Fruit fly (Drosophila melanogaster) whole organism, pupa: Measurements from ENCODE around the gene Nedd8.
A peak's percentile ranks its signal among the peaks of the same experiment; 100 is the strongest.

Source experiments
- CG10348 ChIP-seq: fragments of 200-800 bp; sonication (Bioruptor generic); IDR thresholded peaks from 2 replicates; pipeline ENCODE4 v1.3.6; 2022; ENCODE audit warnings: missing biosample characterization, missing genetic modification characterization
- CG12605 ChIP-seq: fragments of 200-800 bp; sonication (Bioruptor generic); IDR thresholded peaks from 2 replicates; pipeline ENCODE4 v1.3.6; 2022; ENCODE audit warnings: missing biosample characterization, missing genetic modification characterization
- CG13204 ChIP-seq: fragments of 200-800 bp; sonication (Bioruptor generic); optimal IDR thresholded peaks from 2 replicates; lab custom pipeline; 2018; ENCODE audit warnings: missing biosample characterization, mild to moderate bottlenecking, missing genetic modification characterization, moderate library complexity
- CG14655 ChIP-seq: fragments of 200-800 bp; sonication (Bioruptor generic); optimal IDR thresholded peaks from 3 replicates; lab custom pipeline; 2017; ENCODE audit warnings: mild to moderate bottlenecking, missing biosample characterization, missing genetic modification reagents, missing genetic modification characterization
- CG15710 ChIP-seq: fragments of 200-800 bp; sonication (Bioruptor generic); optimal IDR thresholded peaks from 2 replicates; lab custom pipeline; 2018; ENCODE audit warnings: missing biosample characterization, mild to moderate bottlenecking, missing genetic modification characterization, moderate library complexity
- CG17806 ChIP-seq: fragments of 200-800 bp; sonication (Bioruptor generic); optimal IDR thresholded peaks from 2 replicates; lab custom pipeline; 2018; ENCODE audit warnings: missing biosample characterization, mild to moderate bottlenecking, missing genetic modification characterization, moderate library complexity
- CG32121 ChIP-seq: fragments of 200-800 bp; sonication (Bioruptor generic); IDR thresholded peaks from 2 replicates; pipeline ENCODE4 v1.3.6; 2022; ENCODE audit warnings: missing biosample characterization, missing genetic modification characterization
- CG34367 ChIP-seq: fragments of 200-800 bp; sonication (Bioruptor generic); optimal IDR thresholded peaks from 2 replicates; lab custom pipeline; 2018; ENCODE audit warnings: missing biosample characterization, mild to moderate bottlenecking, missing genetic modification characterization
- CG4496 ChIP-seq: fragments of 200-800 bp; sonication (Bioruptor generic); IDR thresholded peaks from 3 replicates; pipeline ENCODE4 v1.3.6; 2022; ENCODE audit warnings: missing biosample characterization, missing genetic modification characterization
- CG8159 ChIP-seq: fragments of 200-800 bp; sonication (Bioruptor generic); optimal IDR thresholded peaks from 3 replicates; lab custom pipeline; 2018; ENCODE audit warnings: missing biosample characterization, mild to moderate bottlenecking, missing genetic modification characterization, moderate library complexity
- CG8301 ChIP-seq: fragments of 200-800 bp; sonication (Bioruptor generic); optimal IDR thresholded peaks from 2 replicates; lab custom pipeline; 2018; ENCODE audit warnings: missing biosample characterization, mild to moderate bottlenecking, missing genetic modification characterization
- CG9948 ChIP-seq: fragments of 200-800 bp; sonication (Bioruptor generic); optimal IDR thresholded peaks from 2 replicates; lab custom pipeline; 2018; ENCODE audit warnings: missing biosample characterization, mild to moderate bottlenecking, missing genetic modification characterization, moderate library complexity
- D1 ChIP-seq: fragments of 200-800 bp; sonication (Bioruptor generic); optimal IDR thresholded peaks from 2 replicates; lab custom pipeline; 2018; ENCODE audit warnings: missing biosample characterization, mild to moderate bottlenecking, missing genetic modification characterization, moderate library complexity
- EcR ChIP-seq: fragments of 200-800 bp; sonication (Bioruptor generic); optimal IDR thresholded peaks from 3 replicates; lab custom pipeline; 2019; ENCODE audit warnings: missing biosample characterization, missing genetic modification characterization, mild to moderate bottlenecking, moderate library complexity, missing genetic modification reagents
- Ets98B ChIP-seq: fragments of 200-800 bp; sonication (Bioruptor generic); IDR thresholded peaks from 2 replicates; pipeline ENCODE4 v1.3.6; 2022; ENCODE audit warnings: missing biosample characterization, missing genetic modification characterization
- Pif1A ChIP-seq: fragments of 200-800 bp; sonication (Bioruptor generic); optimal IDR thresholded peaks from 3 replicates; lab custom pipeline; 2016; ENCODE audit warnings: missing biosample characterization, missing genetic modification characterization
- Pif1B ChIP-seq: fragments of 200-800 bp; sonication (Bioruptor generic); optimal IDR thresholded peaks from 3 replicates; lab custom pipeline; 2016; ENCODE audit warnings: missing biosample characterization, missing genetic modification characterization
- Snoo ChIP-seq: fragments of 200-800 bp; sonication (Bioruptor generic); optimal IDR thresholded peaks from 3 replicates; lab custom pipeline; 2017; ENCODE audit warnings: missing biosample characterization, mild to moderate bottlenecking, missing genetic modification characterization, inconsistent platforms
- fd96Ca ChIP-seq: fragments of 200-800 bp; sonication (Bioruptor generic); IDR thresholded peaks from 3 replicates; pipeline ENCODE4 v1.3.6; 2022; ENCODE audit warnings: missing biosample characterization, missing genetic modification characterization
- gl ChIP-seq: fragments of 200-800 bp; sonication (Bioruptor generic); optimal IDR thresholded peaks from 2 replicates; lab custom pipeline; 2018; ENCODE audit warnings: missing biosample characterization, mild to moderate bottlenecking, missing genetic modification characterization
- rn ChIP-seq: fragments of 200-800 bp; sonication (Bioruptor generic); IDR thresholded peaks from 2 replicates; pipeline ENCODE4 v1.3.6; 2022; ENCODE audit warnings: missing biosample characterization, missing genetic modification characterization

Nedd8 gene

dm6 chr2L:18921246-18921645, 30.4 kb downstream of the Nedd8 start:
- TF ChIP-seq CG9948 (tag; lab: Kevin White, UChicago) (no peak), CG8159 (tag; lab: Kevin White, UChicago) (peak; percentile 32)

DNA sequence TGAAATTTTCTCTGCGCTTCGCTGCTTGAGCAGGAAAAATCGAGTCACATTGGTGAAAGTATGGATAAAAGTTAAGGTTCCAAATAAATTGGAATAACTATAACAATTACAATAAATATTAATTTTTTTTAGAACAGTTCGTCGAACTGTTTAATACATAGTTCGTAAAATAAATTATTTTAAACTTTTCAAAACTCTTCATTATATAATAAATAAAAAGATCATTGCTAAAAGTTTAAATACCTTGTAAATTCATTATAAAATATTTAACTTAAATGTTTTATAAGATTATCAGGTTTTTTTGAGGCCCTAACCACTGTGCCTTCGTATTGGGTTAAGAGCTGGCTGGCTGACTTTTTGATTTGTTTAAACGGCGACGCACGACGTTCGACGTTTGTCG, 32.2 kb downstream of the Nedd8 start:
- TF ChIP-seq CG14655 (GFP tag; lab: Kevin White, UChicago) (peak; percentile 36), CG17806 (tag; lab: Kevin White, UChicago) (no peak), CG9948 (tag; lab: Kevin White, UChicago) (no peak), CG34367 (no peak), CG4496 (GFP tag; lab: Robert Waterston, UW) (no peak), CG8159 (tag; lab: Kevin White, UChicago) (no peak), Pif1B (GFP tag; lab: Kevin White, UChicago) (no peak)
- TF ChIP-seq, all 21 proteins: peak for 1

DNA sequence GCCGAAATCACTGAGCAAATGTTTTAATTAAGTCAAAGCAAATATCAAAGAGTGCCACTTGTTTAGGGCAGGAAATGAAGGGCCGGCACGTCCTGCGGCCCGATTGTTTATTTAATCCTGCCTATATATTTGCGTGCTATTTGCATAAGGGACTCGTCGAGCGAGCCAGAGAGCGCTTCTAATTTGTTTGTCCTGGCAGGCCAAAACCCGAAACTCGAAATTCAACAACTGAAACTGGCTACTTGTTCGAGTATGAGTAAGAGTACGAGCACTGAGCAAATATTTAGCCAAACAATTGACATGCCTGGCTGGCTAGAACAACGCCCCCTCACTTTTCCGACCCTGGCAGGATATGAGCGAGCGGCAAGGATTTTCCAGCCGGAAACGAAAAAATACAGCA, 34.1 kb downstream of the Nedd8 start:
- TF ChIP-seq CG13204 (GFP tag; lab: Kevin White, UChicago), result no peak
- no peak for TF ChIP-seq rn (GFP tag; lab: Robert Waterston, UW)
- no peak for TF ChIP-seq Pif1B (GFP tag; lab: Kevin White, UChicago)
- no peak for TF ChIP-seq EcR (GFP tag; lab: Kevin White, UChicago)
- TF ChIP-seq gl, result no peak
- no peak for TF ChIP-seq D1 (tag; lab: Kevin White, UChicago)
- TF ChIP-seq Pif1A (GFP tag; lab: Kevin White, UChicago), result no peak
- TF ChIP-seq CG34367, result no peak
- no peak for TF ChIP-seq CG9948 (tag; lab: Kevin White, UChicago)
- no peak for TF ChIP-seq CG32121 (GFP tag; lab: Robert Waterston, UW)
- no peak for TF ChIP-seq CG8301 (tag; lab: Kevin White, UChicago)
- no peak for TF ChIP-seq Snoo (tag; lab: Kevin White, UChicago)
- no peak for TF ChIP-seq CG4496 (GFP tag; lab: Robert Waterston, UW)
- TF ChIP-seq, all 21 proteins: peak for 0

DNA sequence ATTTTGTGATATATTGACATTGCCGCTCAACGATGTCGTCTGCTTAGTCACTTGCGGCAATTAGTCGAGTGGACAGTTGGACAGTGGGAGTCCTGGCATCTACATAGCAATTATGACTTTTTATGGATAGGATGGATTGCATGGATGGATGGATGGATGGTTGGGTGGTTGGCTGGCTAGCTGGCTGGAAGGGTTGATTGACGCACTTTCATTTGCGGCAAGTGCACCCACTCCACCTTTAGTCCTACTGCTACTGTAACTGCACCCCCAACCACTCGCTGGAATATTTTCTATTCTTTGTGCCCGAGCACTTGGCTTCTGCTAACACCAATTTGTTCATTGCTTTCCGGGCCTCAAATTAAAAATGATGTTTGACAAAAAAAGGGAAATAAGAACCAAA, 36.8 kb downstream of the Nedd8 start:
- no peak for TF ChIP-seq CG4496 (GFP tag; lab: Robert Waterston, UW)
- TF ChIP-seq Pif1A (GFP tag; lab: Kevin White, UChicago), result no peak
- TF ChIP-seq gl, result no peak
- TF ChIP-seq, all 21 proteins: peak for 0

DNA sequence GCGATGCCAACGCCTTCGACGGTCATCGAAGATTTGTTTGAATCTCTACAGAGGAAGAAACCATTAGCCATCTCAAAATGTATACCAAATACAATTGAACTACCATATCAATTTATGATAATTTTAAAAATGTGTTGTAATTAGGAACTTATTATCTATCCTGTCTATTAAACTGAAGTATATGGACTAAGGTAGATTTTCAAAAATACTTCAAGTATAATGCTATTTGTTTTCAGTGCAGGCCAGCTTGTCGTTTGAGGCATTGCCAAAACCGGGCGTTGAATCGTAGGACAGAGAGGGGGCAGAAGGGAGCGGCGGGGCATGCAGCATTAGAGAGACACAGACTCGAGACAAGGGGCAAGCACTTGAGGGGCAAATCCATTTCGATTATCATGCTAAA, 44.1 kb downstream of the Nedd8 start:
- no peak for TF ChIP-seq D1 (tag; lab: Kevin White, UChicago)
- TF ChIP-seq rn (GFP tag; lab: Robert Waterston, UW), result no peak
- TF ChIP-seq CG34367, result no peak
- no peak for TF ChIP-seq fd96Ca (GFP tag; lab: Robert Waterston, UW)
- TF ChIP-seq CG17806 (tag; lab: Kevin White, UChicago), result no peak
- peak; percentile 27 for TF ChIP-seq Pif1A (GFP tag; lab: Kevin White, UChicago)
- 0 out of 2 replicates have a peak, but pooled peaks have one; percentile 47 for TF ChIP-seq CG12605 (GFP tag; lab: Robert Waterston, UW)
- TF ChIP-seq CG13204 (GFP tag; lab: Kevin White, UChicago), result no peak
- no peak for TF ChIP-seq Pif1B (GFP tag; lab: Kevin White, UChicago)
- no peak for TF ChIP-seq EcR (GFP tag; lab: Kevin White, UChicago)
- peak; percentile 64; the same call in 2 of the 3 replicates for TF ChIP-seq CG4496 (GFP tag; lab: Robert Waterston, UW)
- peak; percentile 60 for TF ChIP-seq CG8301 (tag; lab: Kevin White, UChicago)
- TF ChIP-seq CG15710 (tag; lab: Kevin White, UChicago), result no peak
- peak; percentile 61 for TF ChIP-seq Ets98B (GFP tag; lab: Robert Waterston, UW)
- no peak for TF ChIP-seq CG10348
- TF ChIP-seq CG9948 (tag; lab: Kevin White, UChicago), result no peak
- TF ChIP-seq gl, result no peak
- TF ChIP-seq CG14655 (GFP tag; lab: Kevin White, UChicago), result peak; percentile 56
- TF ChIP-seq CG8159 (tag; lab: Kevin White, UChicago), result no peak
- TF ChIP-seq CG32121 (GFP tag; lab: Robert Waterston, UW), result peak; percentile 53; the same call in 1 of the 2 replicates
- no peak for TF ChIP-seq Snoo (tag; lab: Kevin White, UChicago)
- TF ChIP-seq, all 21 proteins: peak for 7

DNA sequence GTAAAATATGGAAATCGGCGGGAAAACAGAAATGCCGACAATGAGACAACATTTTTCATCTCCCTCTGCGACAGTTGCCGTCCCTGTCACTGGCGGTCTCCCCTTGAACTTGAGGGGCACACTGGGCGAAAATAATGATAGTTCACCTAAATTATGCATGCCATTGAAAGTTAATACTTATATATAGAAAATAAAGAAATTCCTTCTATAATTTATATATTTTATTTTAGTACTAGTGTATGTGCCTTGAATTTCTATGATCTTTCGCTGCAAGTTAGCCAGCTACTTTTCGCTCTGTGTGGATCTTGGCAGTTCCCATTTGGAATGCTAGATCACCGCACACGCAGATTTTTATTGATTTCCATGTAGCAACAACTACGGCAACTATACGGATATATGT, 45.0 kb downstream of the Nedd8 start:
- TF ChIP-seq Pif1A (GFP tag; lab: Kevin White, UChicago) (no peak), CG13204 (GFP tag; lab: Kevin White, UChicago) (no peak), fd96Ca (GFP tag; lab: Robert Waterston, UW) (no peak), Pif1B (GFP tag; lab: Kevin White, UChicago) (no peak), CG8301 (tag; lab: Kevin White, UChicago) (no peak), EcR (GFP tag; lab: Kevin White, UChicago) (no peak), CG10348 (no peak), CG17806 (tag; lab: Kevin White, UChicago) (peak; percentile 9), CG34367 (no peak), CG14655 (GFP tag; lab: Kevin White, UChicago) (peak; percentile 45)
